Worm (Caenorhabditis elegans) whole organism, mixed stage, embryonic: Measurements from ENCODE around the gene trap-3.

Experiments used
- lin-13 ChIP-seq: fragments of 150-350 bp; optimal IDR thresholded peaks from 2 replicates; lab custom pipeline; 2014; ENCODE audit warnings: missing biosample characterization, missing genetic modification characterization
- lin-32 ChIP-seq: fragments of 200-800 bp; sonication (Bioruptor generic); optimal IDR thresholded peaks from 2 replicates; lab custom pipeline; 2018; ENCODE audit warnings: mild to moderate bottlenecking, missing genetic modification characterization, missing compliant biosample characterization
- mab-5 ChIP-seq: fragments of 150-350 bp; optimal IDR thresholded peaks from 2 replicates; lab custom pipeline; 2014; ENCODE audit warnings: missing biosample characterization, missing genetic modification characterization
- nhr-237 ChIP-seq: fragments of 150-350 bp; optimal IDR thresholded peaks from 2 replicates; lab custom pipeline; 2014; ENCODE audit warnings: missing biosample characterization, missing genetic modification characterization
- sptf-1 ChIP-seq: sonication (generic microtip); optimal IDR thresholded peaks from 2 replicates; lab custom pipeline; 2017; ENCODE audit warnings: mild to moderate bottlenecking, missing genetic modification characterization, moderate library complexity, missing compliant biosample characterization
- unc-120 ChIP-seq: sonication (generic microtip); optimal IDR thresholded peaks from 2 replicates; lab custom pipeline; 2017; ENCODE audit warnings: missing genetic modification characterization, missing compliant biosample characterization; ENCODE audit not compliant: poor library complexity, severe bottlenecking
- unc-39 ChIP-seq: fragments of 150-350 bp; optimal IDR thresholded peaks from 2 replicates; lab custom pipeline; 2014; ENCODE audit warnings: missing biosample characterization, missing genetic modification characterization

DNA sequence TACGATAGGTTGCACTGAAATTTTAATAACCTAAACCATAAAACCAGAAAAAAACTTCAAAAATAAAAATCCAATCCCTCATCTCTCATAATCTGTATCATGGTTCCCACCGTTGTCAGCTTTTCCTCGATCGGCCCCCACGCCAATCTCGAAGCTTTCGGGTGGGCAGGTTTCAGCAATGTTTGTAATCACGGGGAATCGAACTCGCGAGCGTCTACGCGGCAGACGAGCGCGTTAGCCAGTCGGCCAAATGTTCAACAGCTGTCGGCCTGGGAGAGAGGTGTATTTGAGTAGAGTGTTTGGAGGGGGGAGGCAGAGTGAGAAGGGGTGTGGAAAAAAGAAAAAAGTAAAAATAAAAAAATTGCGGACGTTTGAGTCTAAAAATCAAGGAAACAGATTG lies 19.2 kb downstream of the trap-3 start:
- peak; percentile 61 for TF ChIP-seq lin-13
- TF ChIP-seq unc-120 (tag; lab: Kevin White, UChicago) = peak; percentile 83
- TF ChIP-seq lin-32 (GFP tag; lab: Kevin White, UChicago) = peak; percentile 98
- peak; percentile 51 for TF ChIP-seq nhr-237 (tag; lab: Kevin White, UChicago)
- TF ChIP-seq sptf-1 = peak; percentile 96
- no peak for TF ChIP-seq unc-39 (tag; lab: Kevin White, UChicago)
- peak; percentile 63 for TF ChIP-seq mab-5
